Fruit fly (Drosophila melanogaster): ENCODE data around the gene CG7778.
A peak's percentile ranks its signal among the peaks of the same experiment; 100 is the strongest.

Gene CG7778

DNA sequence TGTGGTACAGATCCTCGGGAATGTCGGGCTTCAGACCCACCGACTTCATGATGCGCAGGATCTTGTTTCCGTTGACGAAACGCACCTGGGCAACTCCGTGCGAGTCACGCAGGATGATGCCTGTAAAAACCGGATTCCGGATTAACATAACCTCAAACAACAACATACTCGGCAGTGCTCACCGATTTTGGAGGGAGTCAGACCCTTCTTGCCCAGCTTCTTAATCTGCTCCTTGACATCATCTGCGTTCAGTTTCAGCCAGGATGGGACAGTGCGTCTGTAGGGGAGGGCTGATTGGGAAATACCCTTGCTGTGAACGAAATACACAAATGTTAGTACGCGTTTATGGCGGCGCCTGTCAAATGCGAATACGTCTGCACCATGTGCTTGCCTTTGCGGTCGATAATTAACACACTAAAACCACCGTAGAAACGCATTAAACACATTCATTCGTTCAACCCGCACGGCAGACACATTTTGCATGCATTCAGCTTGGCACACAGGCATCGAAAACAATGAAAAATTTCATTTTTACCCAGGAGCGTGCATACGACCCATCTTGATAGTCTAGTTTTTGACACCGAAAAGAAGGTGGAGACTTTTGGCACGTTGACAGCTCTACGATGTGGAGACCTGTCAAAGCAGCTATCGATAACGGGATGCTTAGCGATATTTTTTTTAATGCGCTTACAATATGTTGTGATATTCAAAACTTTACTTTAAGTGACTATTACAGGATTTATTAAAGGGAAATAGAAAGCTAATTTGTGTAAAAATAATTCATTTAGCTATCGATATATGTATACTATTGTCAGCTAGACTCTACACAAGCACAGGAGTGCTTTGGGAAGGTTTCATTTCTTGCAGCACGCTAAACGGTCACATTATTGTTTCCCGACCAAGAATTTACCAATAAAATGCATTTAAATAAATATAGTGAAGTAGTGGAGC is 17.9 kb downstream of the CG7778 start, which contains the start of the genes RpS13 and CSN8 (continued):
- peak; percentile 26 for TF ChIP-seq CG2678 (tag; optimal IDR thresholded peaks at IDR 0.05)
- peak; percentile 78 for TF ChIP-seq tna (GFP tag; IDR thresholded peaks at IDR 0.05; ENCODE audit: partially characterized antibody)
- peak; percentile 97 for TF ChIP-seq MESR4 (GFP tag; optimal IDR thresholded peaks at IDR 0.05)
- no peak for TF ChIP-seq CG12071 (GFP tag; optimal IDR thresholded peaks at IDR 0.05)
- no peak for TF ChIP-seq Taf1 (GFP tag; IDR thresholded peaks at IDR 0.05)
- no peak for TF ChIP-seq CG7745 (tag; optimal IDR thresholded peaks at IDR 0.05)
- TF ChIP-seq CG10959 (GFP tag; IDR thresholded peaks at IDR 0.05) = no peak
- TF ChIP-seq slbo (GFP tag; IDR thresholded peaks at IDR 0.05) = no peak
- no peak for TF ChIP-seq slp2 (GFP tag; optimal IDR thresholded peaks at IDR 0.05)
- TF ChIP-seq cad (GFP tag; optimal IDR thresholded peaks at IDR 0.05) = no peak
- no peak for TF ChIP-seq dmrt99B (tag; optimal IDR thresholded peaks at IDR 0.05)
- no peak for TF ChIP-seq CG1832 (GFP tag; optimal IDR thresholded peaks at IDR 0.05)
- TF ChIP-seq CG10209 (GFP tag; optimal IDR thresholded peaks at IDR 0.05) = no peak
- no peak for TF ChIP-seq CG18476 (GFP tag; optimal IDR thresholded peaks at IDR 0.05)
- peak in 1 of 3 experiments; percentile 6 for TF ChIP-seq lola (GFP tag; optimal IDR thresholded peaks at IDR 0.05)
- no peak for TF ChIP-seq NK7.1 (GFP tag; optimal IDR thresholded peaks at IDR 0.05)
- no peak for TF ChIP-seq CG14050 (GFP tag; IDR thresholded peaks at IDR 0.05)
- no peak for TF ChIP-seq Hey (tag; optimal IDR thresholded peaks at IDR 0.05)
- no peak for TF ChIP-seq run (tag; optimal IDR thresholded peaks at IDR 0.05)
- no peak for TF ChIP-seq Hand (GFP tag; optimal IDR thresholded peaks at IDR 0.05)
- no peak for TF ChIP-seq Stat92E (GFP tag; optimal IDR thresholded peaks at IDR 0.05)
- TF ChIP-seq CG1792 (GFP tag; optimal IDR thresholded peaks at IDR 0.05) = no peak
- no peak for TF ChIP-seq CG1602 (GFP tag; optimal IDR thresholded peaks at IDR 0.05)
- TF ChIP-seq chn (GFP tag; optimal IDR thresholded peaks at IDR 0.05) = no peak
- no peak for TF ChIP-seq al (GFP tag; IDR thresholded peaks at IDR 0.05)
- no peak for TF ChIP-seq CrebB (tag; optimal IDR thresholded peaks at IDR 0.05)
- TF ChIP-seq Doc2 (GFP tag; IDR thresholded peaks at IDR 0.05) = no peak
- no peak for TF ChIP-seq dan (GFP tag; IDR thresholded peaks at IDR 0.05)
- TF ChIP-seq HLH54F (GFP tag; optimal IDR thresholded peaks at IDR 0.05) = no peak
- no peak for TF ChIP-seq Abd-B (GFP tag; optimal IDR thresholded peaks at IDR 0.05)
- TF ChIP-seq YL-1 (GFP tag; optimal IDR thresholded peaks at IDR 0.05) = peak; percentile 92
- TF ChIP-seq nerfin-2 (GFP tag; IDR thresholded peaks at IDR 0.05; ENCODE audit: partially characterized antibody) = peak; percentile 80
- no peak for TF ChIP-seq CG4282 (GFP tag; optimal IDR thresholded peaks at IDR 0.05)
- TF ChIP-seq Fer2 (tag; optimal IDR thresholded peaks at IDR 0.05) = no peak
- TF ChIP-seq stwl (tag; optimal IDR thresholded peaks at IDR 0.05) = peak; percentile 85
- no peak for TF ChIP-seq CG6175 (GFP tag; IDR thresholded peaks at IDR 0.05)
- peak; percentile 87 for TF ChIP-seq Opbp (GFP tag; IDR thresholded peaks at IDR 0.05; ENCODE audit: partially characterized antibody)
- peak; percentile 31 for TF ChIP-seq CG15601 (tag; optimal IDR thresholded peaks at IDR 0.05)
- peak; percentile 25 for TF ChIP-seq lab (GFP tag; optimal IDR thresholded peaks at IDR 0.05)
- peak; percentile 27 for TF ChIP-seq CG13775 (GFP tag; optimal IDR thresholded peaks at IDR 0.05)
- no peak for TF ChIP-seq ase (GFP tag; IDR thresholded peaks at IDR 0.05)
- TF ChIP-seq Myb (GFP tag; optimal IDR thresholded peaks at IDR 0.05) = peak; percentile 29
- TF ChIP-seq maf-S (GFP tag; optimal IDR thresholded peaks at IDR 0.05) = peak; percentile 22
- no peak for TF ChIP-seq toy (GFP tag; IDR thresholded peaks at IDR 0.05)
- TF ChIP-seq mirr (GFP tag; optimal IDR thresholded peaks at IDR 0.05) = no peak
- TF ChIP-seq fd64A (GFP tag; optimal IDR thresholded peaks at IDR 0.05) = no peak
- no peak for TF ChIP-seq sisA (GFP tag; IDR thresholded peaks at IDR 0.05)
- TF ChIP-seq sr (GFP tag; IDR thresholded peaks at IDR 0.05) = no peak

Data from whole organism, embryonic.